Fruit fly (Drosophila melanogaster) whole organism, wandering third instar larva: Measurements from ENCODE around the gene Tbc1d8-9.

Source experiments
- CG32264 ChIP-seq: fragments of 200-800 bp; sonication (Bioruptor generic); optimal IDR thresholded peaks from 2 replicates; lab custom pipeline; 2016; ENCODE audit warnings: missing biosample characterization, missing genetic modification characterization
- CrebA ChIP-seq: fragments of 200-800 bp; sonication (Bioruptor generic); optimal IDR thresholded peaks from 2 replicates; lab custom pipeline; 2016; ENCODE audit warnings: missing biosample characterization, mild to moderate bottlenecking, missing genetic modification characterization, borderline replicate concordance
- Dfd ChIP-seq: fragments of >200 bp; optimal IDR thresholded peaks from 2 replicates; lab custom pipeline; 2017; ENCODE audit warnings: missing biosample characterization, missing genetic modification characterization
- Dif ChIP-seq: fragments of 200-275, 200-300 bp; sonication (Bioruptor generic); optimal IDR thresholded peaks from 2 replicates; lab custom pipeline; 2018; ENCODE audit warnings: missing biosample characterization, missing genetic modification characterization; ENCODE audit not compliant: partially characterized antibody
- GATAd ChIP-seq: sonication (Bioruptor generic); optimal IDR thresholded peaks from 2 replicates; lab custom pipeline; 2016; ENCODE audit warnings: missing biosample characterization, missing genetic modification characterization
- HLH106 ChIP-seq: fragments of 200-800 bp; optimal IDR thresholded peaks from 3 replicates; lab custom pipeline; 2019; ENCODE audit warnings: missing biosample characterization, mild to moderate bottlenecking, missing genetic modification characterization, moderate library complexity
- Hnf4 ChIP-seq: fragments of 200-800 bp; sonication (Bioruptor generic); optimal IDR thresholded peaks from 2 replicates; lab custom pipeline; 2016; ENCODE audit warnings: missing biosample characterization, mild to moderate bottlenecking, missing genetic modification characterization
- Hr78 ChIP-seq: fragments of >200 bp; optimal IDR thresholded peaks from 2 replicates; lab custom pipeline; 2017; ENCODE audit warnings: missing biosample characterization, missing genetic modification characterization
- Hr83 ChIP-seq: fragments of 200-300 bp; sonication (Bioruptor generic); optimal IDR thresholded peaks from 2 replicates; lab custom pipeline; 2016; ENCODE audit warnings: missing biosample characterization, mild to moderate bottlenecking, missing genetic modification characterization, moderate library complexity; ENCODE audit not compliant: poor library complexity, severe bottlenecking
- Myc ChIP-seq: fragments of >200 bp; optimal IDR thresholded peaks from 2 replicates; lab custom pipeline; 2017
- N ChIP-seq: fragments of >200 bp; optimal IDR thresholded peaks from 2 replicates; lab custom pipeline; 2018; ENCODE audit warnings: missing biosample characterization, missing external identifiers, missing genetic modification characterization
- OdsH ChIP-seq: fragments of 200-800 bp; sonication (Bioruptor generic); optimal IDR thresholded peaks from 2 replicates; lab custom pipeline; 2016; ENCODE audit warnings: missing biosample characterization, mild to moderate bottlenecking, missing genetic modification characterization
- Sp1 ChIP-seq: fragments of 200-800 bp; sonication (Bioruptor generic); optimal IDR thresholded peaks from 3 replicates; lab custom pipeline; 2019; ENCODE audit warnings: missing biosample characterization, mild to moderate bottlenecking, missing genetic modification characterization, moderate library complexity
- Vsx2 ChIP-seq: fragments of 200-300, 225-300 bp; sonication (Bioruptor generic); optimal IDR thresholded peaks from 2 replicates; lab custom pipeline; 2018; ENCODE audit warnings: missing biosample characterization, missing genetic modification characterization; ENCODE audit not compliant: partially characterized antibody
- br ChIP-seq: fragments of 200-800 bp; sonication (Bioruptor generic); optimal IDR thresholded peaks from 2 replicates; lab custom pipeline; 2016; ENCODE audit warnings: missing biosample characterization, missing genetic modification characterization
- brk ChIP-seq: fragments of 200-800 bp; sonication (Bioruptor generic); optimal IDR thresholded peaks from 2 replicates; lab custom pipeline; 2016; ENCODE audit warnings: missing biosample characterization, mild to moderate bottlenecking, missing genetic modification characterization
- dl ChIP-seq, 2 experiments: fragments of 175-275, 200-275 bp in 1 of 2; fragments of 200-275 bp in 1 of 2; sonication (Bioruptor generic); optimal IDR thresholded peaks; lab custom pipeline; 2018; ENCODE audit warnings: mild to moderate bottlenecking in 2 of 2, missing biosample characterization in 2 of 2, missing genetic modification characterization in 2 of 2, moderate library complexity in 2 of 2; ENCODE audit not compliant: partially characterized antibody in 2 of 2, insufficient read depth in 1 of 2
- dmrt93B ChIP-seq: fragments of 200-800 bp; sonication (Bioruptor generic); optimal IDR thresholded peaks from 2 replicates; lab custom pipeline; 2018; ENCODE audit warnings: missing biosample characterization, mild to moderate bottlenecking, missing genetic modification characterization
- dsf ChIP-seq: sonication (Bioruptor generic); optimal IDR thresholded peaks from 2 replicates; lab custom pipeline; 2016; ENCODE audit warnings: missing biosample characterization, missing genetic modification characterization, borderline replicate concordance
- ey ChIP-seq: fragments of 200-800 bp; sonication (Bioruptor generic); optimal IDR thresholded peaks from 2 replicates; lab custom pipeline; 2016; ENCODE audit warnings: missing biosample characterization, missing genetic modification characterization
- foxo ChIP-seq, 2 experiments: fragments of 200-800 bp; sonication (Bioruptor generic); optimal IDR thresholded peaks; 2 replicates in 1 of 2; 3 replicates in 1 of 2; lab custom pipeline; 2016 to 2017; ENCODE audit warnings: missing biosample characterization in 2 of 2, missing genetic modification characterization in 2 of 2
- fru ChIP-seq: fragments of 200-800 bp; sonication (Bioruptor generic); optimal IDR thresholded peaks from 3 replicates; lab custom pipeline; 2016; ENCODE audit warnings: missing biosample characterization, mild to moderate bottlenecking, missing genetic modification characterization
- h ChIP-seq: fragments of 200-800 bp; sonication (Bioruptor generic); optimal IDR thresholded peaks from 3 replicates; lab custom pipeline; 2016; ENCODE audit warnings: missing biosample characterization, mild to moderate bottlenecking, missing genetic modification characterization
- jim ChIP-seq: fragments of 175-275, 200-325 bp; sonication (Bioruptor generic); optimal IDR thresholded peaks from 2 replicates; lab custom pipeline; 2016; ENCODE audit warnings: missing biosample characterization, mild to moderate bottlenecking, missing genetic modification characterization
- pan ChIP-seq: fragments of >200 bp; optimal IDR thresholded peaks from 2 replicates; lab custom pipeline; 2017
- psq ChIP-seq: fragments of 200-800 bp; sonication (Bioruptor generic); optimal IDR thresholded peaks from 3 replicates; lab custom pipeline; 2017; ENCODE audit warnings: missing biosample characterization, mild to moderate bottlenecking, missing genetic modification characterization, moderate library complexity
- rgr ChIP-seq: fragments of 200-800 bp; sonication (Bioruptor generic); optimal IDR thresholded peaks from 3 replicates; lab custom pipeline; 2016; ENCODE audit warnings: missing biosample characterization, mild to moderate bottlenecking, missing genetic modification characterization
- sage ChIP-seq: fragments of 200-800 bp; sonication (Bioruptor generic); optimal IDR thresholded peaks from 2 replicates; lab custom pipeline; 2016; ENCODE audit warnings: missing biosample characterization, mild to moderate bottlenecking, missing genetic modification characterization
- sv ChIP-seq: fragments of 200-800 bp; sonication (Bioruptor generic); optimal IDR thresholded peaks from 3 replicates; lab custom pipeline; 2016; ENCODE audit warnings: missing biosample characterization, missing genetic modification characterization
- usp ChIP-seq: fragments of >200 bp; optimal IDR thresholded peaks from 2 replicates; lab custom pipeline; 2017; ENCODE audit warnings: missing biosample characterization, missing genetic modification characterization

Gene Tbc1d8-9

DNA sequence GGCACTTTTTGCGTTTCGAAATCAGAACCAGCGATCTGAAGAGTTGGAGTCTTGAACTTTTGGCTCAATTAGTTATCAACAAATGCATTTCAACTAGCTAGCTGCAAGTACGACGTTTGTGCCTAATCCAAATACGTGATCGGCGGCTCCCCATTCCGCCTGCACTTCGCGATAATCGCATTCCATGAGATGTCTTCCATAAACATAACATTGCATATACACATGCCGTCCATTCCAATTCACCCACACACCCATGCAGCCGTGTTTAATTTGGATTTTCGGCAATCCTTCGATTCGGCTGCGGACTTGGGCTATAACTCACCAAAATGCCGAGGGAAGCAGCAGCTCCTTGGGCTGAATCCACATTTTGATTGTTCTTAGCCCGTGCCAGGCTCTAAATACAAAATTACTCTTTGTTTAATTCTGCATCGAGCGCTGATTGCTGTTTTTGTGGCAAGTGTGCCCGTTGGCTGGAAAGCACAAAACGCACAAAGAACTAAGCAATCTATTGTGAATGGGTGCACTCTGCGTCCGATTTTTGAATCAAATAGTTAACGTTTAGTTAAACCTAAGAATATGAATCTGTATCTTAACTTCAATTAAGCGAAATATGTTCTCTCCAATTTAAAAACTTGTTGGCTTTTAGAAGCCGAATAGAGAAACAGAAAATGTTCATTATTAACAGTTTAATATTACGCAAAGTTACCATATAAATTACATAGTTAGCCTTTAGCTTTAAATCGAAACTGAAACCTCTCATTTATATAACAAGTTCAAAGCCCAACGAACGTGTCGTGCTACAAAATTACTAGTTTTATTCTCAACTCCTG is at the start of gene Tbc1d8-9, which contains the start of gene CG32436:
Tbc1d8-9 (minus strand) TSS at position 463 of the 830 bp plus-strand sequence.
CG32436 (plus strand) TSS at position 780 of the 830 bp plus-strand sequence.
- TF ChIP-seq OdsH (peak; percentile 49), foxo (GFP tag; optimal IDR thresholded peaks at IDR 0.05; lab: Kevin White, UChicago) (no peak), rgr (GFP tag; lab: Kevin White, UChicago) (no peak), sv (GFP tag; lab: Kevin White, UChicago) (no peak), br (GFP tag; lab: Kevin White, UChicago) (no peak), Hnf4 (no peak)
- TF ChIP-seq, all 38 proteins: peak for 1

DNA sequence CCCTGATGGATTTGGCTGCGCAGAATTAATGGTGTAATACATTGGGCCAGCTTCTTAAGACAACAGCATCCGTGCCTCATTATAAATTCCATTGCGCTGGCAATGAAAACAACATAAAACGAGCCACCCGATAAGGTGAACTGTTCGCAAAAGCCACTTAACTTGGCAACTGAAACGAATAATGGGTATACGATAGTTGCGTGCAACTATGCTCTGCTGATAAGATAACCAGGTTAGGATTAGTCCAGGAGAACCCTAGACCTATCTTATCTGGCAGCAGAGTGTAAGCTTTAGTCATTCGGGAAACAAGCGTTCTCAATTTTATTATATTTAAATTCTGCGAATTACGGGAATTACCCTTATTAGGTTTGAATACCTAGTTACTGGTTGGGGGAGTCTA is 46.9 kb upstream of the Tbc1d8-9 start:
- TF ChIP-seq dsf (GFP tag; lab: Kevin White, UChicago) = no peak
- TF ChIP-seq ey (GFP tag; lab: Kevin White, UChicago) = no peak
- TF ChIP-seq br (GFP tag; lab: Kevin White, UChicago) = no peak
- no peak for TF ChIP-seq brk (GFP tag; lab: Kevin White, UChicago)
- no peak for TF ChIP-seq Dfd (GFP tag; lab: Kevin White, UChicago)
- no peak for TF ChIP-seq Hr83 (GFP tag; lab: Kevin White, UChicago)
- TF ChIP-seq CG32264 (GFP tag; lab: Kevin White, UChicago) = no peak
- no peak for TF ChIP-seq HLH106
- no peak for TF ChIP-seq OdsH
- TF ChIP-seq fru (GFP tag; lab: Kevin White, UChicago) = no peak
- TF ChIP-seq dl (GFP tag; optimal IDR thresholded peaks at IDR 0.05; lab: Kevin White, UChicago; ENCODE audit: insufficient read depth in 1 of 2, partially characterized antibody in 2 of 2) = no peak
- no peak for TF ChIP-seq Dif (GFP tag; lab: Kevin White, UChicago)
- no peak for TF ChIP-seq pan
- no peak for TF ChIP-seq CrebA (GFP tag; lab: Kevin White, UChicago)
- no peak for TF ChIP-seq psq (GFP tag; lab: Kevin White, UChicago)
- no peak for TF ChIP-seq Vsx2 (GFP tag; lab: Kevin White, UChicago)
- TF ChIP-seq h = no peak

DNA sequence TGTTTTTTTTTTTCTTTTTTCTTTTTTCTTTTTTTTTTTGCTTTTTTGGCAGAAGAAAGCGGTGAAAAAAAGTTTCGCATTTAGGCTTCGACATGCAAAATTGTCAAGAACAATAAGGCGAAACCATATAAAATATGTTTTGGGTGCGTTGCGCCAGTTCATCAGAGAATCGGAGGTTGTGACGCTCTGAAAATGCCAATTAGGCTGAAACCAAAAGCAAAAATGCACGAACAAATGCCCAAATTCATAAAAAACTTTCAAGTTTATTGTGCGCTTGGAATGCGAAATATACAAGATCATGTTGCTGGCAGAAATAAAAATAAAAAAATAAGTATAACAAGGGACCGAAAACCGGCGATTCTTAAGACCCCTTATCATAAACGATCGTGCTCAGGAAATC is 46.2 kb upstream of the Tbc1d8-9 start:
- TF ChIP-seq pan = no peak
- TF ChIP-seq dsf (GFP tag; lab: Kevin White, UChicago) = no peak
- TF ChIP-seq Hr78 (GFP tag; lab: Kevin White, UChicago) = no peak
- TF ChIP-seq N (GFP tag; lab: Kevin White, UChicago) = no peak
- peak; percentile 17 for TF ChIP-seq jim (GFP tag; lab: Kevin White, UChicago)
- no peak for TF ChIP-seq Myc (lab: Kevin White, UChicago)
- TF ChIP-seq rgr (GFP tag; lab: Kevin White, UChicago) = no peak
- no peak for TF ChIP-seq Sp1 (GFP tag; lab: Kevin White, UChicago)
- peak; percentile 9 for TF ChIP-seq fru (GFP tag; lab: Kevin White, UChicago)
- peak; percentile 20 for TF ChIP-seq psq (GFP tag; lab: Kevin White, UChicago)
- peak; percentile 39 for TF ChIP-seq CrebA (GFP tag; lab: Kevin White, UChicago)
- no peak for TF ChIP-seq dmrt93B
- no peak for TF ChIP-seq sv (GFP tag; lab: Kevin White, UChicago)
- no peak for TF ChIP-seq sage (GFP tag; lab: Kevin White, UChicago)
- no peak for TF ChIP-seq GATAd (GFP tag; lab: Kevin White, UChicago)
- TF ChIP-seq CG32264 (GFP tag; lab: Kevin White, UChicago) = no peak
- no peak for TF ChIP-seq usp
- TF ChIP-seq ey (GFP tag; lab: Kevin White, UChicago) = no peak

DNA sequence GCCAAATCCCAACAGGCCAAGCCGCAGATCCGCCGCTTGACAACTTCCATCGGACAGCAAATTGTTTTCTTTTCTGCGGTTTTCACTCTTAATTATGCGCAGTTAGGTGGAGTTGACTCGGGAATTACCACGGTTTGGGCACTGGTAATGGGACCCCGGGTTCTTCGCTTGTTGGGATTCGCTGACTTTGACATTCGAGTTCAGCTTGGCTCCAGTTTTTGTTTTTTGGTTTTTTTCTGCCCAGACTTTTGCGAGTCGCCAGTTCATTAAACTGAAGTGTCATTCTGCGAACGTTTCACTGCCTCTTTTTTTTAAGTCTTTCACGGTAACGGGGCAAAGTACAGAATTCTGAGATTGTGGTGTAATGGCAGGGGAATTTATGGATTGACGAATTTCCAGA is 45.3 kb upstream of the Tbc1d8-9 start:
- TF ChIP-seq fru (GFP tag; lab: Kevin White, UChicago) (no peak), Dfd (GFP tag; lab: Kevin White, UChicago) (peak; percentile 0)
- TF ChIP-seq, all 38 proteins: peak for 1
